Worm (Caenorhabditis elegans) whole organism, L4/young adult: ENCODE data around the gene R08A2.5.

Experiments used
- W03F9.2 ChIP-seq: fragments of 150-350 bp; optimal IDR thresholded peaks from 2 replicates; lab custom pipeline; 2014; ENCODE audit warnings: missing biosample characterization, missing genetic modification characterization
- dao-5 ChIP-seq: sonication (generic microtip); optimal IDR thresholded peaks from 2 replicates; lab custom pipeline; 2016; ENCODE audit warnings: missing genotype, missing genetic modification characterization, moderate library complexity, missing compliant biosample characterization
- him-1 ChIP-seq: sonication (generic microtip); optimal IDR thresholded peaks from 2 replicates; lab custom pipeline; 2016; ENCODE audit warnings: missing genotype, missing genetic modification reagents, missing genetic modification characterization, missing compliant biosample characterization

DNA sequence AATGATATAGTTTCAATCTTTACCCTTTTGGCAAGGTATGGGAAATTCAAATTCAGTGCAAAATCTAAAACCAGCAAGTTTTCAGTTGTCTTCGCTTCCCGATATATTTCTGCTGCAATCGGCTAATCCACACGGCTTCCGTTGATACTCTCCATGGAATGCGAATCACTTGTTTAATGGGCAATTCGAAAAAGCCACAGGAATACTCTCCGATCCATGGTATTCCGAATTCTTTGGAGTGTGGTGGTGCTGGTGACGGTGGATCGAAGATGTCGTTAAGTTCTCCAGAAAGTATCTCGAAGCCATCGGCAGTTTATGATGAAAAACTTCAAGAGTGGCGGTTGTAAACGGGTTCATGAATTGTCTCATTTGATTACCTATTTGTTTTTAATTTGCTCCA lies 29.1 kb upstream of the R08A2.5 start:
- TF ChIP-seq W03F9.2 (tag; lab: Kevin White, UChicago) (no peak), him-1 (no peak), dao-5 (tag; lab: Kevin White, UChicago) (no peak)
